Fruit fly (Drosophila melanogaster): ENCODE data around the gene dikar.

- no peak for TF ChIP-seq CG6808 (GFP tag; optimal IDR thresholded peaks at IDR 0.05)
- no peak for TF ChIP-seq dsx (GFP tag; optimal IDR thresholded peaks at IDR 0.05; ENCODE audit: poor library complexity, severe bottlenecking)
- TF ChIP-seq Gug (GFP tag; IDR thresholded peaks at IDR 0.05), result no peak
These were observed 20.2 kb upstream of the dikar start, which contains the start of gene Rsph3 for dm6 chr3L:6763146-6763545.
